Worm (Caenorhabditis elegans) whole organism, L4 larva: ENCODE measurements around the gene cyp-35A2.

Experiments
- ama-1 ChIP-seq: fragments of 150-350 bp; optimal IDR thresholded peaks from 2 replicates; lab custom pipeline; 2014; ENCODE audit warnings: inconsistent platforms, mixed read lengths
- dve-1 ChIP-seq: sonication (generic microtip); optimal IDR thresholded peaks from 2 replicates; lab custom pipeline; 2017; ENCODE audit warnings: antibody characterized with exemption, mild to moderate bottlenecking, missing genetic modification characterization, missing compliant biosample characterization; ENCODE audit not compliant: insufficient read depth
- egl-27 ChIP-seq: sonication (generic microtip); optimal IDR thresholded peaks from 3 replicates; lab custom pipeline; 2017; ENCODE audit warnings: missing biosample characterization, missing genetic modification reagents, missing genetic modification characterization
- fos-1 ChIP-seq: fragments of 150-350 bp; optimal IDR thresholded peaks from 2 replicates; lab custom pipeline; 2014; ENCODE audit warnings: missing biosample characterization, missing genetic modification characterization
- lin-15B ChIP-seq: fragments of 150-350 bp; sonication (generic microtip); optimal IDR thresholded peaks from 3 replicates; lab custom pipeline; 2014; ENCODE audit warnings: missing biosample characterization, missing genetic modification characterization
- nhr-237 ChIP-seq: sonication (generic microtip); optimal IDR thresholded peaks from 2 replicates; lab custom pipeline; 2017; ENCODE audit warnings: missing biosample characterization, missing genetic modification characterization
- nhr-76 ChIP-seq: fragments of 150-350 bp; optimal IDR thresholded peaks from 2 replicates; lab custom pipeline; 2014; ENCODE audit warnings: missing biosample characterization, missing genetic modification characterization
- nhr-77 ChIP-seq: fragments of 150-350 bp; optimal IDR thresholded peaks from 2 replicates; lab custom pipeline; 2014; ENCODE audit warnings: missing biosample characterization, missing genetic modification characterization
- snpc-4 ChIP-seq: fragments of 150-350 bp; optimal IDR thresholded peaks from 2 replicates; lab custom pipeline; 2014; ENCODE audit warnings: missing biosample characterization, missing genetic modification characterization
- zag-1 ChIP-seq: fragments of 150-350 bp; optimal IDR thresholded peaks from 2 replicates; lab custom pipeline; 2014; ENCODE audit warnings: missing biosample characterization, missing genetic modification characterization

DNA sequence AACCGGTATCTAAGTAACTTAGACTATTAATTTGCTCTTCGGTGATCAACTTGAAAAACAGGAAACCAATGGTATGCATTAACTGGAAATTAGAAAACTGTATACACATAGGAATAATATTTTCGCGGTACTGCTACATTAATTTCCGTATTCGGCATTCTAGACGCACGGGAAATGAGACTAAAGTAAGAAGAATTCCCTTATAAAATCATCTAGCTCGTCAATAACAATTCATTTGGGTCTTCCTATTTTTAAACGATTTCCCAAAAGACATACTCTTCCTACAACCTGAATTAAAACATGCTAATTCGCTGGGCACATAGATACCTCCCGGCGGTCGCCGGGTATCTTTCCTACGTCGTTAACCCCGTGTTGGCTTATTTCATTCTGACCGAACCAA lies 38.4 kb upstream of the cyp-35A2 start, which contains the start of gene srj-13:
- no peak for TF ChIP-seq lin-15B (tag; lab: Kevin White, UChicago)
- no peak for TF ChIP-seq dve-1
- no peak for TF ChIP-seq nhr-76 (tag; lab: Kevin White, UChicago)
- TF ChIP-seq fos-1 = no peak
- TF ChIP-seq nhr-237 = no peak
- no peak for TF ChIP-seq egl-27 (tag; lab: Kevin White, UChicago)
- TF ChIP-seq snpc-4 = no peak
- TF ChIP-seq nhr-77 = no peak
- TF ChIP-seq ama-1 (lab: Kevin White, UChicago) = no peak
- TF ChIP-seq zag-1 (tag; lab: Kevin White, UChicago) = no peak
